Worm (Caenorhabditis elegans): ENCODE measurements around the gene srw-57.
"Not testable (repeated sequence)": the region's sequence is repeated elsewhere in the genome, so short reads cannot be mapped to it uniquely, and the experiment has no call there.

srw-57 gene

DNA sequence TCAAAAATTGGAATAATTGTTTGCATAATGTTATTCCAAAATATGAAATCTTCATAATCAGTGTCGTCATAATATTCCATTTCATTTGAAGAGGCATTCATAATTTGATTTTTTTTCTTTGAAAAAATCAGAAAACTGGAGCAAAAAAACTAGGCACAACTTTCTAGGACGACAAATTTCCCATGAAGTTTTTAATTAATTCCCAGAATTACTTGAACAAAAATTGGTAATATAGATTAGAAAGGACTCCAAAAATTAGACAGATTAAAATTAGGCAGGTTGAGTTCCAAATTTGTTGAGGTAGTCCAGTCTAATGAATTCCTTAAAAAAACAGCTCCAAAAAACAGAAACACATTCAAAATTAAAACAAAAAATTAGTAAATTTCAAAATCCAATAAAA is at the start of gene srw-57:
Gene srw-57, minus strand, starts transcription at position 101 of the 400 bp plus-strand sequence.
- TF ChIP-seq T22C8.4 (GFP tag; IDR thresholded peaks at IDR 0.05) (no peak), ztf-23 (GFP tag; IDR thresholded peaks at IDR 0.05) (no peak), tab-1 (GFP tag; IDR thresholded peaks at IDR 0.05) (no peak), ref-1 (GFP tag; conservative IDR thresholded peaks at IDR 0.05) (no peak), ztf-29 (GFP tag; IDR thresholded peaks at IDR 0.05) (no peak), cog-1 (tag; optimal IDR thresholded peaks at IDR 0.05) (no peak), med-1 (GFP tag; optimal IDR thresholded peaks at IDR 0.05; ENCODE audit: insufficient read depth) (no peak), klf-2 (GFP tag; conservative IDR thresholded peaks at IDR 0.05) (no peak), flt-1 (GFP tag; IDR thresholded peaks at IDR 0.05) (no peak)

ce11 chrV:16002288-16002687 is 47.5 kb upstream of the srw-57 start, which contains the start of gene nhr-63:
Gene nhr-63, plus strand, starts transcription at chrV:16002588.
- TF ChIP-seq med-1 (GFP tag; optimal IDR thresholded peaks at IDR 0.05; ENCODE audit: insufficient read depth) (no peak), flt-1 (GFP tag; IDR thresholded peaks at IDR 0.05) (no peak), ref-1 (GFP tag; conservative IDR thresholded peaks at IDR 0.05) (no peak), tab-1 (GFP tag; IDR thresholded peaks at IDR 0.05) (no peak), cog-1 (tag; optimal IDR thresholded peaks at IDR 0.05) (no peak), ztf-23 (GFP tag; IDR thresholded peaks at IDR 0.05) (no peak), klf-2 (GFP tag; conservative IDR thresholded peaks at IDR 0.05) (no peak), ztf-29 (GFP tag; IDR thresholded peaks at IDR 0.05) (no peak), T22C8.4 (GFP tag; IDR thresholded peaks at IDR 0.05) (no peak)

DNA sequence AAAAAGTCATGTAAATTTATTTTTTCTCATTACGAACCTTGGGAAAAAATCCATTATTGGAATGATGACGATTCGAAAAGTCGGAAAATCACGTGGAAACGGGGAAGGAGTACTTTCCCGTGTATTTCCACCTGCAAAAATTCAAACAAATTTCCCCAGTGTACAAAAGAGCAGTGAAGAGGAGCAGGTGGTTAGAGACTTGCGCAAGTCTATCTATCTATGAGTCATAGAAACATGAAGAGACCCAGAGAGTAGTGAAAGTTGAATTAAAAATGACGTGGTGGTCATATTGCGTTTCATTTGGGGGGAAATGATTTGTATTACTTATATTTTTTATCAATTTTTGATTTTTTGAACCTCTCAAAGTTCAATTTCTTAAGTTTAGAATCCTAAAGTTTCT is 45.6 kb upstream of the srw-57 start, which contains the start of gene nhr-50:
Gene nhr-50, minus strand, starts transcription at position 199 of the 400 bp plus-strand sequence.
- no peak for TF ChIP-seq ztf-23 (GFP tag; IDR thresholded peaks at IDR 0.05)
- TF ChIP-seq T22C8.4 (GFP tag; IDR thresholded peaks at IDR 0.05), result no peak
- no peak for TF ChIP-seq klf-2 (GFP tag; conservative IDR thresholded peaks at IDR 0.05)
- TF ChIP-seq tab-1 (GFP tag; IDR thresholded peaks at IDR 0.05), result no peak
- no peak for TF ChIP-seq ref-1 (GFP tag; conservative IDR thresholded peaks at IDR 0.05)
- no peak for TF ChIP-seq flt-1 (GFP tag; IDR thresholded peaks at IDR 0.05)
- TF ChIP-seq ztf-29 (GFP tag; IDR thresholded peaks at IDR 0.05), result no peak

DNA sequence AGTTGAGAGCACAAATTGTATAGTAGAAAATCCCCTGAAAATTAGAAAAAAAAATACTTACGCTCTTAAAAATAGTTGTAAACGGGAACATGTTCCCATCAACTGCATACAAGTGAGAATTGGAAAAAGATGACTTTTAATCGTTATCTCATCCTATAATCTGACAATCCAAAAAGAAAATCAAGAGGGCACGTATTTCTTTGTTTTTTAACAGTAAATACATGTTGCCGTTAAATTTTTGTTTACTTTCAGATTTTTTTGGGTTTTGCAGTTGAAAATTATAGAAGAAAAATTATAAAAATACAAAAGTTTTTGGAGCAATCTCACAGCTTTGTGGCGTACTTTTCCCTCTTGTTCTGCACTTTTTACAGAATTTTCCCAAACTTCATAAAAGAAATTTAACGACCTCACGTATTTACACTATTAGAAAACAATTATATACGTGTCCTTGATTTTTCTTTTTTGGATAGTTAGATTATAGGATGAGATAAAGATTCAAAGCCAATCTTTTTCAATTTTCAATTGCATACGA is 41.9 kb upstream of the srw-57 start, which contains the start of the genes C06C6.9 and C06C6.8:
Gene C06C6.9, minus strand, starts transcription at position 101 of the 532 bp plus-strand sequence.
Gene C06C6.8, plus strand, starts transcription at position 482 of the 532 bp plus-strand sequence.
- TF ChIP-seq med-1 (GFP tag; optimal IDR thresholded peaks at IDR 0.05; ENCODE audit: insufficient read depth) (no peak), T22C8.4 (GFP tag; IDR thresholded peaks at IDR 0.05) (no peak), klf-2 (GFP tag; conservative IDR thresholded peaks at IDR 0.05) (no peak), cog-1 (tag; optimal IDR thresholded peaks at IDR 0.05) (no peak)

- not testable (repeated sequence) for TF ChIP-seq flt-1, ztf-29, T22C8.4 (GFP tag; IDR thresholded peaks at IDR 0.05)
These were observed 37.0 kb upstream of the srw-57 start, which contains the start of gene C06C6.7 for ce11 chrV:15991850-15992249. Gene C06C6.7, plus strand, starts transcription at chrV:15992150.

DNA sequence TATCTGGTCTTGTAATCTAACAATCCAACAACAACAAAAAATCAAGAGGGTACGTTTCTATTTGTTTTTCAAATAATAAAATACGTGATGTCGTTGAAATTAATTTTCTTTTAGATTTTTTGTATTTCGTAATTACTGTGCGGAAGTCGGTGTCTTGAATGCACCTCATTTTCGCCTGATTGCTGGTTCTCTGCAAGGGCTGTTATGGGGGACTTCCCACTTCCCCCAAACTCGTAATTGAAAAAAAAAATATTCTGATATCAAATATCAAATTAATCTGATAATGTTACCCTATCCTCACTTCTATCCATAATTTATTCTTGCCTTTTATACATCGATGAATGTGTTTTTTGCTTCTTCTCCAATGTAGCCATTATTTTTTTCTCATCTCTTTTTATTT is 33.2 kb upstream of the srw-57 start, which contains the start of gene F36G9.15:
Gene F36G9.15, minus strand, starts transcription at position 101 of the 400 bp plus-strand sequence.
- TF ChIP-seq klf-2 (GFP tag; conservative IDR thresholded peaks at IDR 0.05), result no peak

DNA sequence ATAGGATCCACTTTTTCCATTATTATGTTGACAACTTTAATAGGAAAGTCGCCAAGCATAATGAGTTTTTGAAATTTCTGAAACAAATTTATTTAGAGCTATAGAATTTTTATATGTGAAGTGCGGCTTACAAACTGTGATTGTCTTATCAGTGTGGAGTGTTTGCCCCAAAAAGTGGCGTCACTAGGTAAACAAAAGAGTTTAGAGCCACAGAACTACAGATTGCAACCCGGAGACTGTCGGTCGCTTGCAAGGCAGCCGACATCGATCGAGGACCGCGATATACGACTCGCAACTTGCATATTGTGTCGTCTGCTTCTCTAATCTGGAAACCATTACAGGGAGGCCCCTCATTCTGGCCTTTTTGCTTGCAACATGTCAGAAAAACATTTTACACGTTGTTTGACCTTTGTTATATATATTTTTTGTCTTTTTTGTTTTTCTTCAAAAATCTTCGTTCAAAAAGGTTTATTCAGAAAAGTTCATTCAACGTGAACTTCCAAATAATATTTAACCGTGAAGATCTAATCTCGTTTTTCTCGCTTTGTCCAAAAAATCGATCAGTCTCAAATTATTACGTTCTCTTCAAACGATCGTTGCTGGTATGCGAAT is 28.0 kb upstream of the srw-57 start, which contains the start of the genes fbxa-99 and F36G9.13:
Gene fbxa-99, minus strand, starts transcription at position 122 of the 612 bp plus-strand sequence.
Gene F36G9.13, plus strand, starts transcription at position 562 of the 612 bp plus-strand sequence.
- no peak for TF ChIP-seq tab-1 (GFP tag; IDR thresholded peaks at IDR 0.05)
- TF ChIP-seq ztf-23 (GFP tag; IDR thresholded peaks at IDR 0.05), result no peak
- no peak for TF ChIP-seq flt-1 (GFP tag; IDR thresholded peaks at IDR 0.05)
- TF ChIP-seq ztf-29 (GFP tag; IDR thresholded peaks at IDR 0.05), result no peak
- no peak for TF ChIP-seq T22C8.4 (GFP tag; IDR thresholded peaks at IDR 0.05)
- no peak for TF ChIP-seq klf-2 (GFP tag; conservative IDR thresholded peaks at IDR 0.05)
- TF ChIP-seq med-1 (GFP tag; optimal IDR thresholded peaks at IDR 0.05; ENCODE audit: insufficient read depth), result no peak
- no peak for TF ChIP-seq cog-1 (tag; optimal IDR thresholded peaks at IDR 0.05)
- no peak for TF ChIP-seq ref-1 (GFP tag; conservative IDR thresholded peaks at IDR 0.05)

ce11 chrV:15978232-15978764 is 23.5 kb upstream of the srw-57 start, which contains the start of gene oac-20:
Gene oac-20, plus strand, starts transcription at chrV:15978714.
- TF ChIP-seq med-1 (GFP tag; optimal IDR thresholded peaks at IDR 0.05; ENCODE audit: insufficient read depth), result no peak
- TF ChIP-seq T22C8.4 (GFP tag; IDR thresholded peaks at IDR 0.05), result no peak
- TF ChIP-seq klf-2 (GFP tag; conservative IDR thresholded peaks at IDR 0.05), result no peak
- TF ChIP-seq flt-1 (GFP tag; IDR thresholded peaks at IDR 0.05), result no peak
- TF ChIP-seq tab-1 (GFP tag; IDR thresholded peaks at IDR 0.05), result no peak
- no peak for TF ChIP-seq ztf-29 (GFP tag; IDR thresholded peaks at IDR 0.05)
- TF ChIP-seq ref-1 (GFP tag; conservative IDR thresholded peaks at IDR 0.05), result no peak
- no peak for TF ChIP-seq cog-1 (tag; optimal IDR thresholded peaks at IDR 0.05)
- TF ChIP-seq ztf-23 (GFP tag; IDR thresholded peaks at IDR 0.05), result no peak

- no peak for TF ChIP-seq klf-2 (GFP tag; conservative IDR thresholded peaks at IDR 0.05)
- TF ChIP-seq ref-1 (GFP tag; conservative IDR thresholded peaks at IDR 0.05), result no peak
- TF ChIP-seq ztf-23 (GFP tag; IDR thresholded peaks at IDR 0.05), result no peak
- TF ChIP-seq T22C8.4 (GFP tag; IDR thresholded peaks at IDR 0.05), result no peak
- no peak for TF ChIP-seq med-1 (GFP tag; optimal IDR thresholded peaks at IDR 0.05; ENCODE audit: insufficient read depth)
- TF ChIP-seq ztf-29 (GFP tag; IDR thresholded peaks at IDR 0.05), result no peak
- no peak for TF ChIP-seq flt-1 (GFP tag; IDR thresholded peaks at IDR 0.05)
- TF ChIP-seq tab-1 (GFP tag; IDR thresholded peaks at IDR 0.05), result no peak
- no peak for TF ChIP-seq cog-1 (tag; optimal IDR thresholded peaks at IDR 0.05)
These were observed 21.0 kb upstream of the srw-57 start, which contains the start of gene clec-232 for ce11 chrV:15975845-15976244. Gene clec-232, plus strand, starts transcription at chrV:15976145.
